Fruit fly (Drosophila melanogaster): ENCODE measurements around the gene pst.

The pst gene

dm6 chr3L:7346951-7347350 lies 13.1 kb downstream of the pst start, which contains the start of gene CG14834:
Gene CG14834 (minus strand): TSS chr3L:7347123.
- no peak for TF ChIP-seq Dll (optimal IDR thresholded peaks at IDR 0.05)
- no peak for TF ChIP-seq psq (optimal IDR thresholded peaks at IDR 0.05)
- TF ChIP-seq usp (GFP tag; optimal IDR thresholded peaks at IDR 0.05): no peak
- TF ChIP-seq EcR (GFP tag; optimal IDR thresholded peaks at IDR 0.05): no peak
- TF ChIP-seq pan (optimal IDR thresholded peaks at IDR 0.05): no peak
- TF ChIP-seq CG8478 (optimal IDR thresholded peaks at IDR 0.05): no peak

DNA sequence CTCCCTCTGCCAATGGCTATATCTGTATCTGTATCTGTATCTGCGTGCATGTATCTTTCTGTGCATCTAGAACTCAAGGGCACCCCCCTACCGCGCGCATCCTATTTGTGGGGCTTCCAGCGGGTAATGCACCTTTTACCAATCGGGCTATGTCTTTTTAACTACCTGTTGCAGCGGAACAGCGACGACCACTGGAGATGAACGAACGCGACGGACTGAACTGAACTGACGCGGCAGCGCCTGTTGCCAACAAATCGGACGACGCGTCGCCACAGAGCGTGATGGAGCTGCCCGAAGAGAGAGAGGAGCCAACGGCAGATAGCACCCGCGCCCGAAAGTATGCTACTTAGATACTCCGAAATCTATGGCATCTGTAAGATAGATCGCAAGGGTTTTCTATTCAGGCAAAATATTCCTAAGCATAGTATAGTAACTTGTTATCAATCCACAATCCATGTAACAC lies 15.1 kb downstream of the pst start, which contains the start of gene Cln7:
Cln7 (minus strand) TSS at position 219 of the 463 bp plus-strand sequence.
- TF ChIP-seq psq (optimal IDR thresholded peaks at IDR 0.05) (no peak), pan (optimal IDR thresholded peaks at IDR 0.05) (no peak), EcR (GFP tag; optimal IDR thresholded peaks at IDR 0.05) (no peak), usp (GFP tag; optimal IDR thresholded peaks at IDR 0.05) (no peak), CG8478 (optimal IDR thresholded peaks at IDR 0.05) (no peak), Dll (optimal IDR thresholded peaks at IDR 0.05) (peak; percentile 12)

DNA sequence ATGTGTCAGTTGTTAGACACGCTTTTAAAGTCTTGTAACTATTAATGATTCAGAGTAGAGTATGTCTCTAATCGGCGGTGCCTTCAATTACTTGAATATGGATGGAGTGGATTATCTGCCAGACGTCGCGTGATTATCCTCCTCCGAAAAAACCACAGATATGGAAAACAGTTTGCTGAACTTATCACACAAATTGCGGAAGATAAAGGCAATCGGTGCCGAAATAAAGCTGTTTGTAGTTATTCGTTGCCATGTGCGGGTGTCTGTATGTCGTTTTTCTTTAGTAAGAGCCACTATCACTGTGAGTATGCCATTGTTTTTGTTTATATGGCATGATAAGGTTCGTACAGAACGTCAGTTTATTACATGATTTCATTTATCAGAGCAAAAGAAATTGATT lies 16.1 kb downstream of the pst start:
- TF ChIP-seq psq (optimal IDR thresholded peaks at IDR 0.05) (no peak), usp (GFP tag; optimal IDR thresholded peaks at IDR 0.05) (no peak), CG8478 (optimal IDR thresholded peaks at IDR 0.05) (no peak), Dll (optimal IDR thresholded peaks at IDR 0.05) (no peak)

DNA sequence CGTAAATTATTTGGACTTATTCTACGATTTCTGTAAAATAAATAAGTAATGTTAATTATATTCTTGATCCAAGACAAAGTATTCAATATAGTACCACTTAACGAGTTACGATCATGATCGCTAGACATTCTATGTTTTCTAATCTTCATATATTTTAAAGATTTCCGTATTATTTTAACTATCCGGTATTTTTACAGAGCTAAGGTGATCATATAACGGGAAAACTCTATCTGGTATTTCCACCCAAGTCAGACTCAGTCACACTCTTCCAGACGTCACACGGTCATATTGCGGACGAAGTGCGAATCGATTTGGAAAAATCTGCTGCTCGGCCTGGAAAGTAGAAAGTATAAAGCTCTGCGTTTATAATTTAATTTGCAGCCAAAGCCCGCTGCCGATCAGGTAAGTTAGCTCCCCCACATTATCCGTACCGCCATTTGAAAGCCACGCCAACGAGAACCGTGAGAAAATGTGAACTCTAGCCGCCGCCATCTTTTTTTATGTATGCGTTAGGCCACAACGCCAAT lies 20.8 kb downstream of the pst start, which contains the start of the genes lark and eco:
lark (plus strand) TSS at position 51 of the 527 bp plus-strand sequence.
eco (minus strand) TSS at position 125 of the 527 bp plus-strand sequence.
- TF ChIP-seq usp (GFP tag; optimal IDR thresholded peaks at IDR 0.05) (no peak), Dll (optimal IDR thresholded peaks at IDR 0.05) (no peak), EcR (GFP tag; optimal IDR thresholded peaks at IDR 0.05) (no peak), pan (optimal IDR thresholded peaks at IDR 0.05) (no peak), CG8478 (optimal IDR thresholded peaks at IDR 0.05) (no peak), psq (optimal IDR thresholded peaks at IDR 0.05) (no peak)

- TF ChIP-seq EcR (GFP tag; optimal IDR thresholded peaks at IDR 0.05) (no peak), psq (optimal IDR thresholded peaks at IDR 0.05) (no peak), CG8478 (optimal IDR thresholded peaks at IDR 0.05) (no peak), Dll (optimal IDR thresholded peaks at IDR 0.05) (no peak), usp (GFP tag; optimal IDR thresholded peaks at IDR 0.05) (no peak), pan (optimal IDR thresholded peaks at IDR 0.05) (no peak)
These were observed 21.3 kb downstream of the pst start for dm6 chr3L:7338786-7339185.

- TF ChIP-seq pan (optimal IDR thresholded peaks at IDR 0.05): no peak
- no peak for TF ChIP-seq Dll (optimal IDR thresholded peaks at IDR 0.05)
- no peak for TF ChIP-seq usp (GFP tag; optimal IDR thresholded peaks at IDR 0.05)
- no peak for TF ChIP-seq EcR (GFP tag; optimal IDR thresholded peaks at IDR 0.05)
- no peak for TF ChIP-seq psq (optimal IDR thresholded peaks at IDR 0.05)
- TF ChIP-seq CG8478 (optimal IDR thresholded peaks at IDR 0.05): no peak
These were observed 25.1 kb downstream of the pst start, which contains the start of the genes wrm1 and wrm2 for dm6 chr3L:7334990-7335389. Gene wrm1 (minus strand): TSS chr3L:7335226. Gene wrm2 (minus strand): TSS chr3L:7335226.

DNA sequence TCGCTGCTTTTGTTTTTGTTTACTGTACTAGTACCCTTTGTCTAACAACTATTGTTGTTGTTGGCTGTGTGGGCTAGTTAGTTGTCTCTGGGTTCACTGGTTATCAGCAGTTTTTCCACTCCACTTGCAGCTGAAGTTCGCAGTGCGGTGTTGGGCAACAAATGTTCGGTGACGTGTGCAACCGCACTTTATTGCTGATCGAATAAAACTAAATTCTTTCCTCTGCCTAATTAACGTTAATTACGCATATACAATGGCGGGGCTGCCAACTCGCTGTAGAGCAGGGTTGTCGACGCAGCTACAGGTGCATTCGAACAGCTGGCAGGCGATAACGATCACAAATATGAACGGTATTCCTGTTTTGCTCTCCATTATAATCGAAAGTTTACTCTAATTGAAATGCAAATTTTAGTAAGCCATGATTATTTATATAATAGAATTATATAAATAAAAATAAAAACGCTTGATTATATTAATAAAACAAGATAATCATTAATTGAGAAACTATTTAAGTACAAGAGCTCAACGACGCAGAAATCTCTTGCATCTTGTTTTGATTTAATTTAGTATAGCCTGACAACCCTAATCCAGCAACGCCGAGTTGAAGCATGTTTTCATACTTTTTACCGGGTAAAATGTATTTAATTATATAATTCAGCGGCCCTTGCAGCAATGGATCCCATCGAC lies 31.4 kb downstream of the pst start, which contains the start of the genes mrva, CG42307 and mus312:
mrva (minus strand) TSS at position 276 of the 687 bp plus-strand sequence.
CG42307 (plus strand) TSS at position 566 of the 687 bp plus-strand sequence.
mus312 (plus strand) TSS at position 566 of the 687 bp plus-strand sequence.
- TF ChIP-seq usp (GFP tag; optimal IDR thresholded peaks at IDR 0.05): no peak
- no peak for TF ChIP-seq psq (optimal IDR thresholded peaks at IDR 0.05)
- no peak for TF ChIP-seq CG8478 (optimal IDR thresholded peaks at IDR 0.05)
- TF ChIP-seq Dll (optimal IDR thresholded peaks at IDR 0.05): no peak
- no peak for TF ChIP-seq EcR (GFP tag; optimal IDR thresholded peaks at IDR 0.05)
- no peak for TF ChIP-seq pan (optimal IDR thresholded peaks at IDR 0.05)

DNA sequence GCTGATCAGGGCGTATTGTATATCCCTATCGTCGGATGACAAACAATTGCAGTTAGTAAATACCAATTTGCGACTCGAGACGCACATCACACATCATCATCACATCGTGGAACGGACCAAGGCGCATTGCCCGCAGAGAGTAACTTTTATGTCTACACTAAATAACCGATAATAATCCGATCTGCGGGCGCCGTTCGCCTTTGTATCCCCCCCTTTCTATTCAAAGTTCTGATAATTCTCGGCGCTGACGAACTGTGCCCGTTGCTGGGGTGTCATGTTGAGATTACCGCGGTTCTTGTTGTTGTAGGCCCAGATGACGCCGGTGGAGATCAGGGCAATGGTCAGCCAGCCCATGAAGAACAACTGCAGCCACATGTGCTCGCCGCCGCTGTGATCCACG lies 33.4 kb downstream of the pst start:
- TF ChIP-seq usp (GFP tag; optimal IDR thresholded peaks at IDR 0.05) (no peak), EcR (GFP tag; optimal IDR thresholded peaks at IDR 0.05) (no peak), pan (optimal IDR thresholded peaks at IDR 0.05) (no peak), Dll (optimal IDR thresholded peaks at IDR 0.05) (no peak), CG8478 (optimal IDR thresholded peaks at IDR 0.05) (no peak), psq (optimal IDR thresholded peaks at IDR 0.05) (no peak)

dm6 chr3L:7323348-7323747 lies 36.7 kb downstream of the pst start, which contains the start of the genes RhoGEF4 and Rint1:
Gene RhoGEF4 (minus strand): TSS chr3L:7323411.
Gene Rint1 (plus strand): TSS chr3L:7323619.
- TF ChIP-seq pan (optimal IDR thresholded peaks at IDR 0.05): no peak
- no peak for TF ChIP-seq EcR (GFP tag; optimal IDR thresholded peaks at IDR 0.05)
- TF ChIP-seq Dll (optimal IDR thresholded peaks at IDR 0.05): no peak
- TF ChIP-seq CG8478 (optimal IDR thresholded peaks at IDR 0.05): no peak
- TF ChIP-seq usp (GFP tag; optimal IDR thresholded peaks at IDR 0.05): no peak
- no peak for TF ChIP-seq psq (optimal IDR thresholded peaks at IDR 0.05)

dm6 chr3L:7319768-7320167 lies 40.3 kb downstream of the pst start, which contains the start of gene CG8607:
Gene CG8607 (plus strand): TSS chr3L:7320068.
- no peak for TF ChIP-seq pan (optimal IDR thresholded peaks at IDR 0.05)
- no peak for TF ChIP-seq Dll (optimal IDR thresholded peaks at IDR 0.05)
- TF ChIP-seq CG8478 (optimal IDR thresholded peaks at IDR 0.05): no peak
- no peak for TF ChIP-seq usp (GFP tag; optimal IDR thresholded peaks at IDR 0.05)
- no peak for TF ChIP-seq psq (optimal IDR thresholded peaks at IDR 0.05)
- no peak for TF ChIP-seq EcR (GFP tag; optimal IDR thresholded peaks at IDR 0.05)

DNA sequence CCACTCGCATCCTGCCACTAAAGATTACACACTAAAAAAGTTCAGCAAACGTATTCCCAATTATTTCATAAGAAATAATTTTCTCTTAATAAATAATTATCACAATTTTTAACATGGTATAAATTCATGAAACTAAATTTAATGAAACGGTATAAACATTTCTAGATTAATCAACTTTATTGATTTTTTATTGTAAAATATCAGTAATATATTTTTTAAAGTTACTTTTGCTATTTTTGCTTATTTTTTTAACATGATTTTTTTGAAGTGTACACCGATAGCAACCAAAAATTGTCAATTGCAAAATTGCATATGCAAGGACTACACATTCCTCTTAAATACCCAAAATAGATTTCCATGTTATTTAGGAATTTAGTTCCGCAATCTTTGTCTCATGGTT lies 45.9 kb downstream of the pst start:
- TF ChIP-seq psq (optimal IDR thresholded peaks at IDR 0.05): no peak
- TF ChIP-seq pan (optimal IDR thresholded peaks at IDR 0.05): no peak
- no peak for TF ChIP-seq CG8478 (optimal IDR thresholded peaks at IDR 0.05)
- TF ChIP-seq usp (GFP tag; optimal IDR thresholded peaks at IDR 0.05): no peak
- TF ChIP-seq EcR (GFP tag; optimal IDR thresholded peaks at IDR 0.05): no peak
- no peak for TF ChIP-seq Dll (optimal IDR thresholded peaks at IDR 0.05)

All from whole organism.